Worm (Caenorhabditis elegans): Measurements from ENCODE around the gene oac-39.

- TF ChIP-seq tlf-1 (GFP tag; optimal IDR thresholded peaks at IDR 0.05) (no peak), unc-62 (GFP tag; optimal IDR thresholded peaks at IDR 0.05) (no peak), C06A6.2 (GFP tag; conservative IDR thresholded peaks at IDR 0.05) (no peak), mcd-1 (GFP tag; IDR thresholded peaks at IDR 0.05) (no peak), ztf-26 (tag; optimal IDR thresholded peaks at IDR 0.05) (no peak)
Observed at ce11 chrV:247576-247975, 4.0 kb downstream of the oac-39 start.
